Worm (Caenorhabditis elegans): ENCODE results near the gene insc-1.
"Not testable (repeated sequence)": the region's sequence is repeated elsewhere in the genome, so short reads cannot be mapped to it uniquely, and the experiment has no call there.

DNA sequence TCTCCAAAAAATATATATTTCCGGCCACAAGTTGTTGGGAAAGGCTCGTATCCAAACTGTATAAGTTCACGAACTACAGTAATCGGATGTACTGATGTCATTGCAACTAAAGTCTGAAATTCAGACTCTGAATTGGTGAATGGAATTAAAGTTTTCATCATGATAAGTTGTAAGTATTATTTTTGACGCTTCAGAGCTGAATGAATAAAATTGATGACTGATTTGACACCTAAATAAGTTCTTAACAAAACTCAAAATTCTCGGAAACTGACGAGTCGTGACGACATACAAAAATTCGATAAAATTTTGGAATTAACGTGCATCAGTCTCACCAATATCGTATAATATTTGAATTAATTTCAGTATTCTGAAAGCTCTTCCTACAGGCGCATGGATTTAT, 11.5 kb downstream of the insc-1 start, which contains the start of gene F43E2.11:
- not testable (repeated sequence) for TF ChIP-seq nhr-28 (tag; optimal IDR thresholded peaks at IDR 0.05); skn-1 (tag; optimal IDR thresholded peaks at IDR 0.05); nhr-76 (tag; optimal IDR thresholded peaks at IDR 0.05); lin-39 (tag; optimal IDR thresholded peaks at IDR 0.05); pha-4 (tag; optimal IDR thresholded peaks at IDR 0.05); elt-2 (tag; optimal IDR thresholded peaks at IDR 0.05); ceh-28 (tag; optimal IDR thresholded peaks at IDR 0.05); nhr-11 (tag; optimal IDR thresholded peaks at IDR 0.05); nfya-1 (tag; optimal IDR thresholded peaks at IDR 0.05; ENCODE audit: insufficient read depth); tbx-2 (tag; optimal IDR thresholded peaks at IDR 0.05)

All from whole organism, L3 larva.